Comparison of ENCODE assay signal across 7 worm cellular contexts in genomic region chrIII:2814919-2815554, ce11.
A peak's percentile ranks its signal among the peaks of the same experiment; 100 is the strongest.
TF ChIP-seq lines count a peak whose summit lies in the region.

Gene tufm-1 (minus strand): TSS chrIII:2814969.

TF ChIP-seq in whole organism, L1 larva, 84 proteins besides CTCF, POLR2A, EP300 and RAD21 (continues in another document):
- TF ChIP-seq ceh-82 (tag; optimal IDR thresholded peaks at IDR 0.05; lab: Kevin White, UChicago) (peak; percentile 22 to 74 (median 37)), C04F5.9 (tag; optimal IDR thresholded peaks at IDR 0.05; lab: Kevin White, UChicago) (no peak), fkh-8 (tag; optimal IDR thresholded peaks at IDR 0.05; lab: Kevin White, UChicago) (peak; percentile 50), snu-23 (GFP tag; optimal IDR thresholded peaks at IDR 0.05; lab: Kevin White, UChicago) (peak; percentile 75), lin-35 (GFP tag; optimal IDR thresholded peaks at IDR 0.05; lab: Kevin White, UChicago) (peak; percentile 74 to 78), tlp-1 (tag; optimal IDR thresholded peaks at IDR 0.05; lab: Kevin White, UChicago) (no peak), Y116A8C.19 (tag; optimal IDR thresholded peaks at IDR 0.05; lab: Kevin White, UChicago; ENCODE audit: borderline replicate concordance) (no peak), ama-1 (optimal IDR thresholded peaks at IDR 0.05; lab: Kevin White, UChicago) (no peak), nhr-85 (tag; lab: Kevin White, UChicago) (peak; percentile 52), lin-13 (GFP tag; optimal IDR thresholded peaks at IDR 0.05; lab: Kevin White, UChicago) (peak; percentile 36), C16A3.4 (tag; optimal IDR thresholded peaks at IDR 0.05; lab: Kevin White, UChicago) (peak; percentile 47), lsy-2 (tag; optimal IDR thresholded peaks at IDR 0.05; lab: Kevin White, UChicago) (peak; percentile 93 to 98), swsn-7 (tag; optimal IDR thresholded peaks at IDR 0.05; lab: Kevin White, UChicago) (peak; percentile 28)

TF ChIP-seq in whole organism, L2 larva, 48 proteins besides CTCF, POLR2A, EP300 and RAD21 (continues in another document):
- TF ChIP-seq ztf-1 (GFP tag; conservative IDR thresholded peaks at IDR 0.05; lab: Robert Waterston, UW) (no peak), nhr-77 (tag; optimal IDR thresholded peaks at IDR 0.05; lab: Kevin White, UChicago) (no peak), C34F6.9 (tag; optimal IDR thresholded peaks at IDR 0.05; lab: Kevin White, UChicago) (peak; percentile 78), nhr-21 (tag; optimal IDR thresholded peaks at IDR 0.05; lab: Kevin White, UChicago) (no peak), blmp-1 (tag; optimal IDR thresholded peaks at IDR 0.05; lab: Kevin White, UChicago; ENCODE audit: insufficient read depth) (no peak), nhr-6 (tag; optimal IDR thresholded peaks at IDR 0.05; lab: Kevin White, UChicago) (no peak), lin-13 (GFP tag; optimal IDR thresholded peaks at IDR 0.05; lab: Kevin White, UChicago) (peak; percentile 69), alr-1 (tag; optimal IDR thresholded peaks at IDR 0.05; lab: Kevin White, UChicago) (no peak), gmeb-1 (tag; optimal IDR thresholded peaks at IDR 0.05; lab: Kevin White, UChicago) (peak; percentile 47), ztf-4 (tag; optimal IDR thresholded peaks at IDR 0.05; lab: Kevin White, UChicago) (no peak), ama-1 (optimal IDR thresholded peaks at IDR 0.05; lab: Kevin White, UChicago) (no peak), nhr-25 (tag; optimal IDR thresholded peaks at IDR 0.05; lab: Kevin White, UChicago) (peak; percentile 42), lsy-2 (tag; optimal IDR thresholded peaks at IDR 0.05; lab: Kevin White, UChicago) (peak; percentile 85 to 97), crh-2 (tag; optimal IDR thresholded peaks at IDR 0.05; lab: Kevin White, UChicago) (peak; percentile 45)

TF ChIP-seq in whole organism, L3 larva, 47 proteins besides CTCF, POLR2A, EP300 and RAD21:
- peak; percentile 61 for TF ChIP-seq hmg-11 (tag; optimal IDR thresholded peaks at IDR 0.05; lab: Kevin White, UChicago)
- TF ChIP-seq lin-15B (tag; optimal IDR thresholded peaks at IDR 0.05; lab: Kevin White, UChicago): peak; percentile 76
- TF ChIP-seq pha-4 (tag; optimal IDR thresholded peaks at IDR 0.05; lab: Kevin White, UChicago): peak; percentile 74
- TF ChIP-seq elt-3 (tag; optimal IDR thresholded peaks at IDR 0.05; lab: Kevin White, UChicago): no peak
- no peak for TF ChIP-seq tbx-2 (tag; optimal IDR thresholded peaks at IDR 0.05; lab: Kevin White, UChicago)
- peak; percentile 23 for TF ChIP-seq skn-1 (tag; optimal IDR thresholded peaks at IDR 0.05; lab: Kevin White, UChicago)
- TF ChIP-seq lin-39 (tag; optimal IDR thresholded peaks at IDR 0.05; lab: Kevin White, UChicago): peak; percentile 18
- TF ChIP-seq elt-2 (tag; optimal IDR thresholded peaks at IDR 0.05; lab: Kevin White, UChicago): peak; percentile 48
- TF ChIP-seq egl-5 (tag; optimal IDR thresholded peaks at IDR 0.05; lab: Kevin White, UChicago): peak; percentile 37
- TF ChIP-seq pqm-1 (tag; optimal IDR thresholded peaks at IDR 0.05; lab: Kevin White, UChicago): no peak
- peak; percentile 90 for TF ChIP-seq nfya-1 (tag; optimal IDR thresholded peaks at IDR 0.05; lab: Kevin White, UChicago; ENCODE audit: insufficient read depth)
- peak; percentile 36 for TF ChIP-seq ceh-28 (tag; optimal IDR thresholded peaks at IDR 0.05; lab: Kevin White, UChicago)
- TF ChIP-seq ZK546.5 (tag; optimal IDR thresholded peaks at IDR 0.05; lab: Kevin White, UChicago): no peak

TF ChIP-seq in whole organism, L4 larva, 104 proteins besides CTCF, POLR2A, EP300 and RAD21 (continues in another document):
- TF ChIP-seq dve-1 (tag; optimal IDR thresholded peaks at IDR 0.05; lab: Kevin White, UChicago; ENCODE audit: insufficient read depth) (peak; percentile 38), lsy-2 (tag; optimal IDR thresholded peaks at IDR 0.05; lab: Kevin White, UChicago) (peak in 1 of 2 experiments; percentile 97), daf-16 (GFP tag; optimal IDR thresholded peaks at IDR 0.05; lab: Kevin White, UChicago) (no peak), daf-16 (tag; optimal IDR thresholded peaks at IDR 0.05; lab: Kevin White, UChicago) (peak; percentile 55), hlh-30 (tag; optimal IDR thresholded peaks at IDR 0.05; lab: Kevin White, UChicago; ENCODE audit: insufficient read depth) (peak; percentile 57), lin-13 (GFP tag; optimal IDR thresholded peaks at IDR 0.05; lab: Kevin White, UChicago) (peak; percentile 29), lin-29 (GFP tag; IDR thresholded peaks at IDR 0.05; lab: Robert Waterston, UW) (no peak), hmg-1.1 (GFP tag; IDR thresholded peaks at IDR 0.05; lab: Robert Waterston, UW) (no peak), tra-1 (GFP tag; IDR thresholded peaks at IDR 0.05; lab: Robert Waterston, UW) (no peak), egl-27 (tag; optimal IDR thresholded peaks at IDR 0.05; lab: Kevin White, UChicago) (no peak), unc-39 (tag; optimal IDR thresholded peaks at IDR 0.05; lab: Kevin White, UChicago) (no peak), F44E2.7 (GFP tag; IDR thresholded peaks at IDR 0.05; lab: Robert Waterston, UW) (no peak), ctbp-1 (GFP tag; IDR thresholded peaks at IDR 0.05; lab: Robert Waterston, UW) (no peak), arid-1 (GFP tag; conservative IDR thresholded peaks at IDR 0.05; lab: Robert Waterston, UW) (no peak)

TF ChIP-seq in whole organism, late embryonic, 69 proteins besides CTCF, POLR2A, EP300 and RAD21:
- TF ChIP-seq K09A11.1 (tag; optimal IDR thresholded peaks at IDR 0.05; lab: Kevin White, UChicago; ENCODE audit: insufficient read depth) (no peak), sox-2 (GFP tag; IDR thresholded peaks at IDR 0.05; lab: Robert Waterston, UW) (no peak), ceh-31 (tag; optimal IDR thresholded peaks at IDR 0.05; lab: Kevin White, UChicago) (peak; percentile 19), unc-42 (tag; optimal IDR thresholded peaks at IDR 0.05; lab: Kevin White, UChicago) (peak; percentile 80), pros-1 (tag; optimal IDR thresholded peaks at IDR 0.05; lab: Kevin White, UChicago) (no peak), fax-1 (tag; optimal IDR thresholded peaks at IDR 0.05; lab: Kevin White, UChicago) (no peak), nfya-1 (tag; optimal IDR thresholded peaks at IDR 0.05; lab: Kevin White, UChicago) (peak; percentile 61), ceh-2 (tag; optimal IDR thresholded peaks at IDR 0.05; lab: Kevin White, UChicago) (no peak), elt-2 (tag; optimal IDR thresholded peaks at IDR 0.05; lab: Kevin White, UChicago) (peak; percentile 61)

TF ChIP-seq in whole organism, mixed stage, embryonic, 35 proteins besides CTCF, POLR2A, EP300 and RAD21:
- TF ChIP-seq mep-1 (tag; optimal IDR thresholded peaks at IDR 0.05; lab: Kevin White, UChicago) (peak; percentile 64), lin-32 (GFP tag; optimal IDR thresholded peaks at IDR 0.05; lab: Kevin White, UChicago) (no peak), mab-5 (tag; optimal IDR thresholded peaks at IDR 0.05; lab: Kevin White, UChicago) (no peak), pha-4 (tag; optimal IDR thresholded peaks at IDR 0.05; lab: Kevin White, UChicago) (no peak), tbx-8 (GFP tag; optimal IDR thresholded peaks at IDR 0.05; lab: Kevin White, UChicago) (no peak), bed-3 (GFP tag; optimal IDR thresholded peaks at IDR 0.05; lab: Kevin White, UChicago) (no peak), nhr-237 (tag; optimal IDR thresholded peaks at IDR 0.05; lab: Kevin White, UChicago) (peak; percentile 47), nhr-12 (tag; optimal IDR thresholded peaks at IDR 0.05; lab: Kevin White, UChicago) (no peak), lsy-2 (tag; optimal IDR thresholded peaks at IDR 0.05; lab: Kevin White, UChicago) (peak; percentile 94), lin-13 (tag; optimal IDR thresholded peaks at IDR 0.05; lab: Kevin White, UChicago) (peak; percentile 64), mls-2 (tag; optimal IDR thresholded peaks at IDR 0.05; lab: Kevin White, UChicago) (no peak), ces-1 (GFP tag; optimal IDR thresholded peaks at IDR 0.05; lab: Kevin White, UChicago) (peak; percentile 84), nhr-28 (tag; optimal IDR thresholded peaks at IDR 0.05; lab: Kevin White, UChicago) (no peak), nhr-76 (tag; optimal IDR thresholded peaks at IDR 0.05; lab: Kevin White, UChicago) (no peak), ceh-43 (GFP tag; optimal IDR thresholded peaks at IDR 0.05; lab: Kevin White, UChicago) (no peak), cnd-1 (tag; optimal IDR thresholded peaks at IDR 0.05; lab: Kevin White, UChicago) (no peak)

TF ChIP-seq in whole organism, young adult, 124 proteins besides CTCF, POLR2A, EP300 and RAD21 (continues in another document):
- TF ChIP-seq Y95B8A.8 (GFP tag; IDR thresholded peaks at IDR 0.05; lab: Robert Waterston, UW): no peak
- peak; percentile 62 for TF ChIP-seq F23B12.7 (tag; optimal IDR thresholded peaks at IDR 0.05; lab: Kevin White, UChicago; ENCODE audit: insufficient read depth)
- no peak for TF ChIP-seq cebp-1 (GFP tag; IDR thresholded peaks at IDR 0.05; lab: Robert Waterston, UW)
- peak; percentile 11 for TF ChIP-seq cebp-1 (tag; optimal IDR thresholded peaks at IDR 0.05; lab: Kevin White, UChicago)
- TF ChIP-seq mxl-1 (tag; optimal IDR thresholded peaks at IDR 0.05; lab: Kevin White, UChicago): no peak
- TF ChIP-seq aptf-3 (GFP tag; IDR thresholded peaks at IDR 0.05; lab: Robert Waterston, UW): no peak
- TF ChIP-seq mcd-1 (GFP tag; IDR thresholded peaks at IDR 0.05; lab: Robert Waterston, UW): peak; percentile 70
- 0 out of 2 replicates have a peak, but pooled peaks have one; percentile 19 for TF ChIP-seq ztf-28 (GFP tag; IDR thresholded peaks at IDR 0.05; lab: Robert Waterston, UW)
- no peak for TF ChIP-seq F57C9.4 (tag; optimal IDR thresholded peaks at IDR 0.05; lab: Kevin White, UChicago)
- no peak for TF ChIP-seq Y67H2A.10 (GFP tag; conservative IDR thresholded peaks at IDR 0.05; lab: Robert Waterston, UW)
- no peak for TF ChIP-seq B0019.2 (GFP tag; conservative IDR thresholded peaks at IDR 0.05; lab: Robert Waterston, UW)
- TF ChIP-seq snpc-4 (GFP tag; optimal IDR thresholded peaks at IDR 0.05; lab: Kevin White, UChicago): no peak
- TF ChIP-seq snpc-4 (tag; optimal IDR thresholded peaks at IDR 0.05; lab: Kevin White, UChicago): peak in 1 of 4 experiments; percentile 33
- no peak for TF ChIP-seq zfh-2 (GFP tag; conservative IDR thresholded peaks at IDR 0.05; lab: Robert Waterston, UW)
- TF ChIP-seq die-1 (tag; optimal IDR thresholded peaks at IDR 0.05; lab: Kevin White, UChicago): no peak
- no peak for TF ChIP-seq ztf-6 (GFP tag; IDR thresholded peaks at IDR 0.05; lab: Robert Waterston, UW)
- TF ChIP-seq zim-3 (tag; optimal IDR thresholded peaks at IDR 0.05; lab: Kevin White, UChicago): no peak
- TF ChIP-seq pha-4 (tag; optimal IDR thresholded peaks at IDR 0.05; lab: Kevin White, UChicago): peak; percentile 17
- no peak for TF ChIP-seq nhr-120 (GFP tag; IDR thresholded peaks at IDR 0.05; lab: Robert Waterston, UW)
- TF ChIP-seq fkh-3 (tag; optimal IDR thresholded peaks at IDR 0.05; lab: Kevin White, UChicago): no peak
- TF ChIP-seq B0261.1 (tag; optimal IDR thresholded peaks at IDR 0.05; lab: Kevin White, UChicago): no peak
- TF ChIP-seq lin-40 (tag; optimal IDR thresholded peaks at IDR 0.05; lab: Kevin White, UChicago): peak; percentile 38
- TF ChIP-seq lsl-1 (GFP tag; optimal IDR thresholded peaks at IDR 0.05; lab: Kevin White, UChicago): peak; percentile 78
- TF ChIP-seq snpc-1.1 (tag; optimal IDR thresholded peaks at IDR 0.05; lab: Kevin White, UChicago; ENCODE audit: insufficient read depth): no peak
